Fruit fly (Drosophila melanogaster) whole organism, embryonic: ENCODE measurements around the gene Mvl.

ENCODE experiments used
- ATbp ChIP-seq: fragments of 200-800 bp; sonication (Bioruptor generic); optimal IDR thresholded peaks from 2 replicates; lab custom pipeline; 2017; ENCODE audit warnings: missing biosample characterization, mild to moderate bottlenecking, missing genetic modification characterization, missing genetic modification reagents
- CG10274 ChIP-seq: fragments of 200-800 bp; sonication (Bioruptor generic); optimal IDR thresholded peaks from 3 replicates; lab custom pipeline; 2017; ENCODE audit warnings: missing biosample characterization, mild to moderate bottlenecking, missing genetic modification characterization
- CG10366 ChIP-seq: fragments of 200-800 bp; sonication (Bioruptor generic); IDR thresholded peaks from 2 replicates; pipeline ENCODE4 v1.3.6; 2022; ENCODE audit warnings: missing biosample characterization, missing genetic modification characterization
- CG10462 ChIP-seq: fragments of 200-800 bp; sonication (Bioruptor generic); optimal IDR thresholded peaks from 2 replicates; lab custom pipeline; 2016; ENCODE audit warnings: missing biosample characterization, missing genetic modification characterization
- CG10543 ChIP-seq: fragments of 200-800 bp; sonication (Bioruptor generic); optimal IDR thresholded peaks from 3 replicates; lab custom pipeline; 2017; ENCODE audit warnings: missing biosample characterization, mild to moderate bottlenecking, missing genetic modification characterization, moderate library complexity
- CG11093 ChIP-seq: fragments of 200-800 bp; sonication (Bioruptor generic); IDR thresholded peaks from 3 replicates; pipeline ENCODE4 v1.3.6; 2022; ENCODE audit warnings: missing biosample characterization, missing genetic modification characterization
- CG13775 ChIP-seq: fragments of 200-800 bp; sonication (Bioruptor generic); optimal IDR thresholded peaks from 3 replicates; lab custom pipeline; 2017; ENCODE audit warnings: missing biosample characterization, mild to moderate bottlenecking, missing genetic modification characterization
- CG14965 ChIP-seq: fragments of 200-800 bp; sonication (Bioruptor generic); optimal IDR thresholded peaks from 2 replicates; lab custom pipeline; 2016; ENCODE audit warnings: missing biosample characterization, missing genetic modification characterization, borderline replicate concordance
- CG2129 ChIP-seq: fragments of 200-800 bp; sonication (Bioruptor generic); IDR thresholded peaks from 2 replicates; pipeline ENCODE4 v1.3.6; 2022; ENCODE audit warnings: missing biosample characterization, missing genetic modification characterization; ENCODE audit not compliant: partially characterized antibody
- CG2202 ChIP-seq: fragments of 200-800 bp; sonication (Bioruptor generic); optimal IDR thresholded peaks from 2 replicates; lab custom pipeline; 2018; ENCODE audit warnings: missing biosample characterization, mild to moderate bottlenecking, missing genetic modification characterization
- CG2712 ChIP-seq: fragments of 200-800 bp; optimal IDR thresholded peaks from 3 replicates; lab custom pipeline; 2019; ENCODE audit warnings: missing biosample characterization, mild to moderate bottlenecking, missing genetic modification characterization, moderate library complexity
- CG32532 ChIP-seq: fragments of 200-800 bp; sonication (Bioruptor generic); IDR thresholded peaks from 2 replicates; pipeline ENCODE4 v1.3.6; 2022; ENCODE audit warnings: missing biosample characterization, missing genetic modification characterization
- CG33557 ChIP-seq: fragments of 200-800 bp; sonication (Bioruptor generic); optimal IDR thresholded peaks from 2 replicates; lab custom pipeline; 2019; ENCODE audit warnings: missing biosample characterization, mild to moderate bottlenecking, missing genetic modification characterization, moderate library complexity
- CG4707 ChIP-seq: fragments of 200-800 bp; sonication (Bioruptor generic); optimal IDR thresholded peaks from 2 replicates; lab custom pipeline; 2018; ENCODE audit warnings: missing biosample characterization, mild to moderate bottlenecking, missing genetic modification characterization, moderate library complexity
- CG6765 ChIP-seq: fragments of 200-800 bp; sonication (Bioruptor generic); optimal IDR thresholded peaks from 3 replicates; lab custom pipeline; 2017; ENCODE audit warnings: missing biosample characterization, mild to moderate bottlenecking, missing genetic modification characterization
- CG8089 ChIP-seq: fragments of 200-800 bp; sonication (Bioruptor generic); optimal IDR thresholded peaks from 3 replicates; lab custom pipeline; 2016; ENCODE audit warnings: missing biosample characterization, missing genetic modification characterization
- CG9876 ChIP-seq: fragments of 200-800 bp; sonication (Bioruptor generic); optimal IDR thresholded peaks from 2 replicates; lab custom pipeline; 2016; ENCODE audit warnings: missing biosample characterization, missing genetic modification characterization
- Camta ChIP-seq: fragments of 200-800 bp; sonication (Bioruptor generic); optimal IDR thresholded peaks from 2 replicates; lab custom pipeline; 2016; ENCODE audit warnings: missing biosample characterization, missing genetic modification characterization
- Dfd ChIP-seq, 2 experiments: fragments of >200 bp; optimal IDR thresholded peaks; 2 replicates each; lab custom pipeline; 2017; ENCODE audit warnings: missing biosample characterization in 2 of 2, missing genetic modification characterization in 2 of 2
- Dip3 ChIP-seq: fragments of 200-800 bp; sonication (Bioruptor generic); optimal IDR thresholded peaks from 3 replicates; lab custom pipeline; 2016; ENCODE audit warnings: missing biosample characterization, missing genetic modification characterization
- Ets65A ChIP-seq: fragments of 200-800 bp; sonication (Bioruptor generic); peaks from one replicate; lab custom pipeline; 2016; ENCODE audit warnings: missing biosample characterization, missing genetic modification characterization
- HHEX ChIP-seq: fragments of 200-800 bp; sonication (Bioruptor generic); optimal IDR thresholded peaks from 3 replicates; lab custom pipeline; 2017; ENCODE audit warnings: missing biosample characterization, mild to moderate bottlenecking, missing genetic modification characterization, missing genetic modification reagents
- HLH3B ChIP-seq: fragments of 200-800 bp; sonication (Bioruptor generic); IDR thresholded peaks from 2 replicates; pipeline ENCODE4 v1.3.6; 2022; ENCODE audit warnings: missing biosample characterization, missing genetic modification characterization
- HLH54F ChIP-seq: fragments of 200-800 bp; sonication (Bioruptor generic); optimal IDR thresholded peaks from 3 replicates; lab custom pipeline; 2016; ENCODE audit warnings: missing biosample characterization, missing genetic modification characterization
- Lhr ChIP-seq: fragments of 200-800 bp; sonication (Bioruptor generic); optimal IDR thresholded peaks from 3 replicates; lab custom pipeline; 2017; ENCODE audit warnings: mild to moderate bottlenecking, missing biosample characterization, missing genetic modification reagents, missing genetic modification characterization
- Lpt ChIP-seq: fragments of >200 bp; optimal IDR thresholded peaks from 2 replicates; lab custom pipeline; 2018; ENCODE audit warnings: missing biosample characterization, missing genetic modification characterization
- Nf-YA ChIP-seq: fragments of 200-800 bp; sonication (Bioruptor generic); IDR thresholded peaks from 2 replicates; pipeline ENCODE4 v1.3.6; 2022; ENCODE audit warnings: missing biosample characterization, missing genetic modification characterization
- Opbp ChIP-seq: fragments of 200-800 bp; sonication (Bioruptor generic); IDR thresholded peaks from 3 replicates; pipeline ENCODE4 v1.3.6; 2022; ENCODE audit warnings: missing biosample characterization, missing genetic modification characterization; ENCODE audit not compliant: partially characterized antibody
- Ptx1 ChIP-seq: fragments of 200-800 bp; sonication (Bioruptor generic); IDR thresholded peaks from 2 replicates; pipeline ENCODE4 v1.3.6; 2022; ENCODE audit warnings: missing biosample characterization, missing genetic modification characterization
- Ravus ChIP-seq: fragments of 200-800 bp; sonication (Bioruptor generic); IDR thresholded peaks from 2 replicates; pipeline ENCODE4 v1.3.6; 2022; ENCODE audit warnings: missing biosample characterization, missing genetic modification characterization
- Six4 ChIP-seq: fragments of 200-800 bp; sonication (Bioruptor generic); optimal IDR thresholded peaks from 2 replicates; lab custom pipeline; 2016; ENCODE audit warnings: missing biosample characterization, missing genetic modification characterization
- bowl ChIP-seq: fragments of 200-800 bp; sonication (Bioruptor generic); IDR thresholded peaks from 2 replicates; pipeline ENCODE4 v1.3.6; 2022; ENCODE audit warnings: missing biosample characterization, missing genetic modification characterization
- ci ChIP-seq: fragments of 200-800 bp; sonication (Bioruptor generic); IDR thresholded peaks from 3 replicates; pipeline ENCODE4 v1.3.6; 2022; ENCODE audit warnings: missing biosample characterization, missing genetic modification characterization
- da ChIP-seq: fragments of 200-800 bp; sonication (Bioruptor generic); optimal IDR thresholded peaks from 2 replicates; lab custom pipeline; 2016; ENCODE audit warnings: missing biosample characterization, missing genetic modification characterization
- dan ChIP-seq: fragments of 200-800 bp; sonication (Bioruptor generic); IDR thresholded peaks from 2 replicates; pipeline ENCODE4 v1.3.6; 2022; ENCODE audit warnings: missing biosample characterization, missing genetic modification characterization
- danr ChIP-seq: fragments of 200-800 bp; sonication (Bioruptor generic); IDR thresholded peaks from 2 replicates; pipeline ENCODE4 v1.3.6; 2022; ENCODE audit warnings: missing biosample characterization, missing genetic modification characterization
- ems ChIP-seq: fragments of 200-800 bp; sonication (Bioruptor generic); optimal IDR thresholded peaks from 3 replicates; lab custom pipeline; 2016; ENCODE audit warnings: missing biosample characterization, missing genetic modification characterization
- kay ChIP-seq: fragments of 200-800 bp; sonication (Bioruptor generic); optimal IDR thresholded peaks from 2 replicates; lab custom pipeline; 2016; ENCODE audit warnings: missing biosample characterization, missing genetic modification characterization
- knrl ChIP-seq: fragments of 200-800 bp; sonication (Bioruptor generic); IDR thresholded peaks from 3 replicates; pipeline ENCODE4 v1.3.6; 2022; ENCODE audit warnings: missing biosample characterization, missing genetic modification characterization; ENCODE audit not compliant: partially characterized antibody
- lmd ChIP-seq: fragments of 200-800 bp; sonication (Bioruptor generic); IDR thresholded peaks from 2 replicates; pipeline ENCODE4 v1.3.6; 2022; ENCODE audit warnings: missing biosample characterization, missing genetic modification characterization
- luna ChIP-seq: fragments of 200-800 bp; sonication (Bioruptor generic); optimal IDR thresholded peaks from 2 replicates; lab custom pipeline; 2016; ENCODE audit warnings: missing biosample characterization, missing genetic modification characterization
- mam ChIP-seq: fragments of 200-800 bp; sonication (Bioruptor generic); optimal IDR thresholded peaks from 3 replicates; lab custom pipeline; 2016; ENCODE audit warnings: missing biosample characterization, missing genetic modification characterization
- oc ChIP-seq: fragments of 200-800 bp; sonication (Bioruptor generic); optimal IDR thresholded peaks from 2 replicates; lab custom pipeline; 2018; ENCODE audit warnings: missing biosample characterization, mild to moderate bottlenecking, missing genetic modification characterization, moderate library complexity
- peb ChIP-seq: fragments of 200-800 bp; sonication (Bioruptor generic); IDR thresholded peaks from 2 replicates; pipeline ENCODE4 v1.3.6; 2022; ENCODE audit warnings: missing biosample characterization, missing genetic modification characterization
- prd ChIP-seq, 3 experiments: fragments of >200 bp in 2 of 3; fragments of 200-800 bp in 1 of 3; sonication (Bioruptor generic) in 1 of 3; optimal IDR thresholded peaks in 2 of 3; IDR thresholded peaks in 1 of 3; 2 replicates in 2 of 3; 3 replicates in 1 of 3; pipeline versions ENCODE4 v1.3.6 to Lab custom; 2017 to 2022; ENCODE audit warnings: missing biosample characterization in 1 of 3, missing genetic modification characterization in 1 of 3
- repo ChIP-seq: fragments of 200-800 bp; sonication (Bioruptor generic); optimal IDR thresholded peaks from 2 replicates; lab custom pipeline; 2016; ENCODE audit warnings: missing biosample characterization, missing genetic modification characterization
- row ChIP-seq: fragments of 200-800 bp; sonication (Bioruptor generic); IDR thresholded peaks from 3 replicates; pipeline ENCODE4 v1.3.6; 2022; ENCODE audit warnings: missing biosample characterization, missing genetic modification characterization
- sim ChIP-seq: fragments of 200-800 bp; sonication (Bioruptor generic); IDR thresholded peaks from 2 replicates; pipeline ENCODE4 v1.3.6; 2022; ENCODE audit warnings: missing biosample characterization, missing genetic modification characterization
- tup ChIP-seq: fragments of 200-800 bp; sonication (Bioruptor generic); optimal IDR thresholded peaks from 2 replicates; lab custom pipeline; 2016; ENCODE audit warnings: missing biosample characterization, mild to moderate bottlenecking, missing genetic modification characterization, moderate library complexity
- wek ChIP-seq: fragments of 200-800 bp; sonication (Bioruptor generic); optimal IDR thresholded peaks from 3 replicates; lab custom pipeline; 2018; ENCODE audit warnings: missing biosample characterization, mild to moderate bottlenecking, missing genetic modification characterization, moderate library complexity

The Mvl gene

dm6 chr3R:21065010-21065695 lies 4.6 kb upstream of the Mvl start, which contains the start of gene AnxB9 (continued):
- TF ChIP-seq oc (peak; percentile 13), Lhr (GFP tag; lab: Kevin White, UChicago) (no peak), ATbp (GFP tag; lab: Kevin White, UChicago) (no peak), wek (peak; percentile 70), CG10274 (GFP tag; lab: Kevin White, UChicago) (no peak), CG32532 (GFP tag; lab: Robert Waterston, UW) (peak; percentile 59; the same call in 1 of the 2 replicates), Six4 (GFP tag; lab: Kevin White, UChicago) (no peak), lmd (no peak; the same call in 1 of the 2 replicates), row (GFP tag; lab: Robert Waterston, UW) (peak; percentile 42; the same call in 2 of the 3 replicates), Dfd (GFP tag; optimal IDR thresholded peaks at IDR 0.05; lab: Kevin White, UChicago) (no peak), peb (GFP tag; lab: Robert Waterston, UW) (no peak), HLH54F (GFP tag; lab: Kevin White, UChicago) (no peak), CG8089 (GFP tag; lab: Kevin White, UChicago) (no peak), HHEX (GFP tag; lab: Kevin White, UChicago) (peak; percentile 19), Nf-YA (GFP tag; lab: Robert Waterston, UW) (no peak), HLH3B (no peak), ci (peak; percentile 77), ems (GFP tag; lab: Kevin White, UChicago) (no peak), sim (GFP tag; lab: Robert Waterston, UW) (no peak), tup (GFP tag; lab: Kevin White, UChicago) (no peak), knrl (GFP tag; lab: Robert Waterston, UW) (peak; percentile 5; the same call in 2 of the 3 replicates), danr (no peak), Ets65A (no peak), CG14965 (no peak), da (GFP tag; lab: Kevin White, UChicago) (no peak), dan (GFP tag; lab: Robert Waterston, UW) (no peak), CG6765 (GFP tag; lab: Kevin White, UChicago) (peak; percentile 65), prd (optimal IDR thresholded peaks at IDR 0.05; lab: Kevin White, UChicago) (no peak), prd (GFP tag; IDR thresholded peaks at IDR 0.05; lab: Robert Waterston, UW) (0 out of 3 replicates have a peak, but pooled peaks have one; percentile 11), CG13775 (GFP tag; lab: Kevin White, UChicago) (no peak), CG9876 (no peak), kay (GFP tag; lab: Kevin White, UChicago) (no peak), Lpt (GFP tag; lab: Kevin White, UChicago) (no peak), Ptx1 (GFP tag; lab: Robert Waterston, UW) (no peak), CG10462 (GFP tag; lab: Kevin White, UChicago) (no peak), mam (no peak), CG2202 (tag; lab: Kevin White, UChicago) (no peak), Opbp (GFP tag; lab: Robert Waterston, UW) (peak; percentile 77), CG10543 (peak; percentile 70), Camta (no peak), Dip3 (peak; percentile 1), luna (GFP tag; lab: Kevin White, UChicago) (no peak), CG4707 (GFP tag; lab: Kevin White, UChicago) (peak; percentile 30), bowl (GFP tag; lab: Robert Waterston, UW) (0 out of 2 replicates have a peak, but pooled peaks have one; percentile 23), CG2712 (tag; lab: Kevin White, UChicago) (peak; percentile 23), repo (peak; percentile 22), CG33557 (peak; percentile 17), CG2129 (GFP tag; lab: Robert Waterston, UW) (peak; percentile 9; the same call in 1 of the 2 replicates), CG11093 (GFP tag; lab: Robert Waterston, UW) (no peak), Ravus (no peak), CG10366 (GFP tag; lab: Robert Waterston, UW) (no peak)
